Fruit fly (Drosophila melanogaster) whole organism, embryonic: ENCODE measurements around the gene CG43679.

Experiments used
- Bgb ChIP-seq: fragments of 200-800 bp; sonication (Bioruptor generic); IDR thresholded peaks from 2 replicates; pipeline ENCODE4 v1.3.6; 2022; ENCODE audit warnings: missing biosample characterization, missing genetic modification characterization; ENCODE audit not compliant: partially characterized antibody
- BtbVII ChIP-seq: fragments of 200-800 bp; sonication (Bioruptor generic); optimal IDR thresholded peaks from 3 replicates; lab custom pipeline; 2017; ENCODE audit warnings: missing biosample characterization, mild to moderate bottlenecking, missing genetic modification characterization
- CG10321 ChIP-seq: fragments of 200-800 bp; sonication (Bioruptor generic); IDR thresholded peaks from 2 replicates; pipeline ENCODE4 v1.3.6; 2022; ENCODE audit warnings: missing biosample characterization, missing genetic modification characterization
- CG12155 ChIP-seq: fragments of 200-800 bp; sonication (Bioruptor generic); optimal IDR thresholded peaks from 3 replicates; lab custom pipeline; 2016; ENCODE audit warnings: missing biosample characterization, missing genetic modification characterization
- CG12299 ChIP-seq: fragments of 200-800 bp; sonication (Bioruptor generic); optimal IDR thresholded peaks from 2 replicates; lab custom pipeline; 2018; ENCODE audit warnings: missing biosample characterization, mild to moderate bottlenecking, missing genetic modification characterization
- CG12744 ChIP-seq: fragments of 200-800 bp; sonication (Bioruptor generic); optimal IDR thresholded peaks from 2 replicates; lab custom pipeline; 2016; ENCODE audit warnings: missing biosample characterization, missing genetic modification characterization
- CG1529 ChIP-seq: fragments of 200-800 bp; sonication (Bioruptor generic); optimal IDR thresholded peaks from 3 replicates; lab custom pipeline; 2018; ENCODE audit warnings: missing biosample characterization, missing genetic modification characterization
- CG1603 ChIP-seq: fragments of 200-800 bp; sonication (Bioruptor generic); optimal IDR thresholded peaks from 2 replicates; lab custom pipeline; 2019; ENCODE audit warnings: missing biosample characterization, mild to moderate bottlenecking, missing genetic modification characterization, moderate library complexity
- CG16813 ChIP-seq: fragments of 200-800 bp; sonication (Bioruptor generic); IDR thresholded peaks from 3 replicates; pipeline ENCODE4 v1.3.6; 2022; ENCODE audit warnings: missing biosample characterization, missing genetic modification characterization; ENCODE audit not compliant: partially characterized antibody
- CG1832 ChIP-seq: fragments of 200-800 bp; sonication (Bioruptor generic); optimal IDR thresholded peaks from 2 replicates; lab custom pipeline; 2017; ENCODE audit warnings: missing biosample characterization, mild to moderate bottlenecking, missing genetic modification characterization, inconsistent platforms
- CG18476 ChIP-seq: fragments of 200-800 bp; sonication (Bioruptor generic); optimal IDR thresholded peaks from 2 replicates; lab custom pipeline; 2016; ENCODE audit warnings: missing biosample characterization, mild to moderate bottlenecking, missing genetic modification characterization
- CG2120 ChIP-seq: fragments of 200-800 bp; sonication (Bioruptor generic); optimal IDR thresholded peaks from 3 replicates; lab custom pipeline; 2016; ENCODE audit warnings: missing biosample characterization, missing genetic modification characterization
- CG2712 ChIP-seq: fragments of 200-800 bp; optimal IDR thresholded peaks from 3 replicates; lab custom pipeline; 2019; ENCODE audit warnings: missing biosample characterization, mild to moderate bottlenecking, missing genetic modification characterization, moderate library complexity
- CG30431 ChIP-seq: fragments of 200-800 bp; sonication (Bioruptor generic); optimal IDR thresholded peaks from 2 replicates; lab custom pipeline; 2017; ENCODE audit warnings: missing biosample characterization, missing genetic modification characterization
- CG31224 ChIP-seq: fragments of 200-800 bp; sonication (Bioruptor generic); IDR thresholded peaks from 2 replicates; pipeline ENCODE4 v1.3.6; 2022; ENCODE audit warnings: missing biosample characterization, missing genetic modification characterization
- CG3163 ChIP-seq: fragments of 200-800 bp; sonication (Bioruptor generic); optimal IDR thresholded peaks from 3 replicates; lab custom pipeline; 2016; ENCODE audit warnings: missing biosample characterization, missing genetic modification characterization
- CG42726 ChIP-seq: fragments of 200-800 bp; sonication (Bioruptor generic); IDR thresholded peaks from 2 replicates; pipeline ENCODE4 v1.3.6; 2022; ENCODE audit warnings: missing biosample characterization, missing genetic modification characterization; ENCODE audit not compliant: partially characterized antibody
- CG4328 ChIP-seq: fragments of 200-800 bp; sonication (Bioruptor generic); optimal IDR thresholded peaks from 3 replicates; lab custom pipeline; 2017; ENCODE audit warnings: missing biosample characterization, missing genetic modification reagents, missing genetic modification characterization
- CG4404 ChIP-seq: fragments of 200-800 bp; sonication (Bioruptor generic); IDR thresholded peaks from 2 replicates; pipeline ENCODE4 v1.3.6; 2022; ENCODE audit warnings: missing biosample characterization, missing genetic modification characterization
- CkIIα-i1 ChIP-seq: fragments of 200-800 bp; sonication (Bioruptor generic); IDR thresholded peaks from 2 replicates; pipeline ENCODE4 v1.3.6; 2022; ENCODE audit warnings: missing biosample characterization, missing genetic modification characterization
- Drgx ChIP-seq: fragments of 200-800 bp; sonication (Bioruptor generic); IDR thresholded peaks from 2 replicates; pipeline ENCODE4 v1.3.6; 2022; ENCODE audit warnings: missing biosample characterization, missing genetic modification characterization
- Hey ChIP-seq: fragments of 200-800 bp; sonication (Bioruptor generic); optimal IDR thresholded peaks from 3 replicates; lab custom pipeline; 2018; ENCODE audit warnings: missing biosample characterization, mild to moderate bottlenecking, missing genetic modification characterization
- Hmr ChIP-seq: fragments of 200-800 bp; sonication (Bioruptor generic); optimal IDR thresholded peaks from 3 replicates; lab custom pipeline; 2017; ENCODE audit warnings: mild to moderate bottlenecking, missing biosample characterization, missing genetic modification reagents, missing genetic modification characterization
- MESR4 ChIP-seq: fragments of 200-800 bp; sonication (Bioruptor generic); optimal IDR thresholded peaks from 2 replicates; lab custom pipeline; 2018; ENCODE audit warnings: missing biosample characterization, mild to moderate bottlenecking, missing genetic modification characterization, moderate library complexity
- Oli ChIP-seq: fragments of 200-800 bp; sonication (Bioruptor generic); optimal IDR thresholded peaks from 2 replicates; lab custom pipeline; 2018; ENCODE audit warnings: missing biosample characterization, mild to moderate bottlenecking, missing genetic modification characterization, moderate library complexity
- Opbp ChIP-seq: fragments of 200-800 bp; sonication (Bioruptor generic); IDR thresholded peaks from 3 replicates; pipeline ENCODE4 v1.3.6; 2022; ENCODE audit warnings: missing biosample characterization, missing genetic modification characterization; ENCODE audit not compliant: partially characterized antibody
- Pdp1 ChIP-seq, 2 experiments: fragments of 200-800 bp; sonication (Bioruptor generic); optimal IDR thresholded peaks; 3 replicates each; lab custom pipeline; 2016; ENCODE audit warnings: missing biosample characterization in 2 of 2, missing genetic modification characterization in 2 of 2, mild to moderate bottlenecking in 1 of 2, moderate library complexity in 1 of 2
- TFAM ChIP-seq: fragments of 200-800 bp; sonication (Bioruptor generic); optimal IDR thresholded peaks from 2 replicates; lab custom pipeline; 2017; ENCODE audit warnings: missing biosample characterization, missing genetic modification characterization, inconsistent platforms
- YL-1 ChIP-seq: fragments of 200-800 bp; sonication (Bioruptor generic); optimal IDR thresholded peaks from 3 replicates; lab custom pipeline; 2017; ENCODE audit warnings: missing biosample characterization, mild to moderate bottlenecking, missing genetic modification characterization
- bcd ChIP-seq: fragments of 200-800 bp; sonication (Bioruptor generic); optimal IDR thresholded peaks from 2 replicates; lab custom pipeline; 2017; ENCODE audit warnings: missing biosample characterization, mild to moderate bottlenecking, missing genetic modification characterization
- corto ChIP-seq: fragments of 200-800 bp; sonication (Bioruptor generic); optimal IDR thresholded peaks from 2 replicates; lab custom pipeline; 2016; ENCODE audit warnings: missing biosample characterization, mild to moderate bottlenecking, missing genetic modification characterization, moderate library complexity
- croc ChIP-seq: fragments of 200-800 bp; sonication (Bioruptor generic); conservative IDR thresholded peaks from 3 replicates; pipeline ENCODE4 v1.3.6; 2022; ENCODE audit warnings: missing biosample characterization, missing genetic modification characterization
- dysf ChIP-seq: fragments of 200-800 bp; sonication (Bioruptor generic); IDR thresholded peaks from 3 replicates; pipeline ENCODE4 v1.3.6; 2022; ENCODE audit warnings: missing biosample characterization, missing genetic modification characterization
- fd102C ChIP-seq: fragments of 200-800 bp; sonication (Bioruptor generic); optimal IDR thresholded peaks from 2 replicates; lab custom pipeline; 2018; ENCODE audit warnings: missing biosample characterization, mild to moderate bottlenecking, missing genetic modification characterization, moderate library complexity
- hkb ChIP-seq, 2 experiments: fragments of 200-800 bp in 1 of 2; fragments of >200 bp in 1 of 2; sonication (Bioruptor generic) in 1 of 2; IDR thresholded peaks in 1 of 2; optimal IDR thresholded peaks in 1 of 2; 2 replicates each; pipeline versions ENCODE4 v1.3.6 to Lab custom; 2017 to 2022; ENCODE audit warnings: missing biosample characterization in 1 of 2, missing genetic modification characterization in 1 of 2
- insv ChIP-seq, 2 experiments: fragments of 200-800 bp; sonication (Bioruptor generic); optimal IDR thresholded peaks; 3 replicates each; lab custom pipeline; 2016 to 2018; ENCODE audit warnings: missing biosample characterization in 2 of 2, missing genetic modification characterization in 2 of 2
- mirr ChIP-seq: fragments of 200-800 bp; sonication (Bioruptor generic); optimal IDR thresholded peaks from 3 replicates; lab custom pipeline; 2018; ENCODE audit warnings: missing biosample characterization, mild to moderate bottlenecking, missing genetic modification characterization
- phol ChIP-seq: fragments of 200-800 bp; sonication (Bioruptor generic); optimal IDR thresholded peaks from 3 replicates; lab custom pipeline; 2018; ENCODE audit warnings: missing biosample characterization, mild to moderate bottlenecking, missing genetic modification characterization, moderate library complexity
- psq ChIP-seq: fragments of 200-800 bp; sonication (Bioruptor generic); optimal IDR thresholded peaks from 2 replicates; lab custom pipeline; 2017; ENCODE audit warnings: missing biosample characterization, missing genetic modification characterization
- seq ChIP-seq: fragments of 200-800 bp; sonication (Bioruptor generic); IDR thresholded peaks from 2 replicates; pipeline ENCODE4 v1.3.6; 2022; ENCODE audit warnings: missing biosample characterization, missing genetic modification characterization
- sug ChIP-seq: fragments of 200-800 bp; optimal IDR thresholded peaks from 2 replicates; lab custom pipeline; 2019; ENCODE audit warnings: missing biosample characterization, mild to moderate bottlenecking, missing genetic modification characterization, moderate library complexity
- tgo ChIP-seq: fragments of 200-800 bp; sonication (Bioruptor generic); IDR thresholded peaks from 3 replicates; pipeline ENCODE4 v1.3.6; 2022; ENCODE audit warnings: missing biosample characterization, missing genetic modification characterization
- tna ChIP-seq: fragments of 200-800 bp; sonication (Bioruptor generic); IDR thresholded peaks from 2 replicates; pipeline ENCODE4 v1.3.6; 2022; ENCODE audit warnings: missing biosample characterization, missing genetic modification characterization; ENCODE audit not compliant: partially characterized antibody
- tup ChIP-seq: fragments of 200-800 bp; sonication (Bioruptor generic); optimal IDR thresholded peaks from 2 replicates; lab custom pipeline; 2016; ENCODE audit warnings: missing biosample characterization, mild to moderate bottlenecking, missing genetic modification characterization, moderate library complexity
- twi ChIP-seq: fragments of 200-800 bp; optimal IDR thresholded peaks from 2 replicates; lab custom pipeline; 2019; ENCODE audit warnings: missing biosample characterization, mild to moderate bottlenecking, missing genetic modification characterization, moderate library complexity
- vfl ChIP-seq: fragments of 200-800 bp; sonication (Bioruptor generic); optimal IDR thresholded peaks from 2 replicates; lab custom pipeline; 2016; ENCODE audit warnings: missing biosample characterization, missing genetic modification characterization
- yki ChIP-seq: fragments of >200 bp; optimal IDR thresholded peaks from 3 replicates; lab custom pipeline; 2018
- zfh1 ChIP-seq: fragments of 200-800 bp; sonication (Bioruptor generic); IDR thresholded peaks from 3 replicates; pipeline ENCODE4 v1.3.6; 2022; ENCODE audit warnings: missing biosample characterization, missing genetic modification characterization

The CG43679 gene

dm6 chr3L:15013957-15014692 is 37.1 kb downstream of the CG43679 start, which contains the start of gene Reck (continued):
- TF ChIP-seq CG4328 (GFP tag; lab: Kevin White, UChicago), result peak; percentile 72
- no peak for TF ChIP-seq CG16813 (GFP tag; lab: Robert Waterston, UW)
- no peak for TF ChIP-seq CkIIα-i1 (GFP tag; lab: Robert Waterston, UW)
- peak; percentile 66 for TF ChIP-seq CG2120 (GFP tag; lab: Kevin White, UChicago)
- no peak for TF ChIP-seq CG3163 (GFP tag; lab: Kevin White, UChicago)
- TF ChIP-seq twi (tag; lab: Kevin White, UChicago), result peak; percentile 41
- no peak for TF ChIP-seq hkb (optimal IDR thresholded peaks at IDR 0.05; lab: Kevin White, UChicago)
- TF ChIP-seq hkb (GFP tag; IDR thresholded peaks at IDR 0.05; lab: Robert Waterston, UW), result peak; percentile 95
- peak; percentile 56 for TF ChIP-seq tup (GFP tag; lab: Kevin White, UChicago)
- peak; percentile 77 for TF ChIP-seq bcd (GFP tag; lab: Kevin White, UChicago)
- TF ChIP-seq CG1603 (tag; lab: Kevin White, UChicago), result peak; percentile 40
- TF ChIP-seq CG12744 (GFP tag; lab: Kevin White, UChicago), result no peak
- peak; percentile 71 for TF ChIP-seq CG30431
- peak; percentile 70; the same call in 1 of the 2 replicates for TF ChIP-seq seq
- TF ChIP-seq psq (GFP tag; lab: Kevin White, UChicago), result peak; percentile 45
- peak; percentile 1 for TF ChIP-seq MESR4 (GFP tag; lab: Kevin White, UChicago)
- TF ChIP-seq tgo (GFP tag; lab: Robert Waterston, UW), result peak; percentile 72
- TF ChIP-seq CG10321, result peak; percentile 59; the same call in 1 of the 2 replicates
- peak; percentile 45 for TF ChIP-seq sug (tag; lab: Kevin White, UChicago)
- TF ChIP-seq Hmr, result peak; percentile 56
- peak; percentile 48 for TF ChIP-seq corto (GFP tag; lab: Kevin White, UChicago)
- peak; percentile 38; the same call in 1 of the 3 replicates for TF ChIP-seq croc (GFP tag; lab: Robert Waterston, UW)
- peak; percentile 4 for TF ChIP-seq TFAM (GFP tag; lab: Kevin White, UChicago)
- TF ChIP-seq phol, result peak; percentile 88
- TF ChIP-seq fd102C, result no peak
- peak; percentile 11 for TF ChIP-seq yki (lab: Kevin White, UChicago)
- peak; percentile 79 for TF ChIP-seq dysf (GFP tag; lab: Robert Waterston, UW)
- peak; percentile 85 for TF ChIP-seq BtbVII (GFP tag; lab: Kevin White, UChicago)
- TF ChIP-seq tna (GFP tag; lab: Robert Waterston, UW), result no peak
- no peak for TF ChIP-seq Bgb (GFP tag; lab: Robert Waterston, UW)
- peak; percentile 46 to 81 for TF ChIP-seq Pdp1 (GFP tag; optimal IDR thresholded peaks at IDR 0.05; lab: Kevin White, UChicago)
- peak; percentile 55 for TF ChIP-seq CG12155 (GFP tag; lab: Kevin White, UChicago)
- no peak for TF ChIP-seq CG4404 (GFP tag; lab: Robert Waterston, UW)
- TF ChIP-seq insv (GFP tag; optimal IDR thresholded peaks at IDR 0.05; lab: Kevin White, UChicago), result no peak
- TF ChIP-seq CG42726 (GFP tag; lab: Robert Waterston, UW), result 0 out of 2 replicates have a peak, but pooled peaks have one; percentile 15
- TF ChIP-seq CG1529, result peak; percentile 77
- TF ChIP-seq Hey, result no peak
- TF ChIP-seq CG1832 (GFP tag; lab: Kevin White, UChicago), result no peak
- peak; percentile 83; the same call in 2 of the 3 replicates for TF ChIP-seq zfh1 (GFP tag; lab: Robert Waterston, UW)
- peak; percentile 94 for TF ChIP-seq Drgx
- TF ChIP-seq vfl (GFP tag; lab: Kevin White, UChicago), result no peak
- peak; percentile 89 for TF ChIP-seq CG2712 (tag; lab: Kevin White, UChicago)
- peak; percentile 88 for TF ChIP-seq CG18476 (GFP tag; lab: Kevin White, UChicago)
- TF ChIP-seq CG31224 (GFP tag; lab: Robert Waterston, UW), result peak; percentile 55
- TF ChIP-seq Oli (tag; lab: Kevin White, UChicago), result peak; percentile 71
- no peak for TF ChIP-seq Opbp
- peak; percentile 58 for TF ChIP-seq CG12299 (tag; lab: Kevin White, UChicago)
- TF ChIP-seq mirr (GFP tag; lab: Kevin White, UChicago), result no peak
- TF ChIP-seq YL-1, result no peak
